Fruit fly (Drosophila melanogaster) whole organism, prepupa: ENCODE data around the gene CG7329.

ENCODE experiments used
- CG10669 ChIP-seq: fragments of 200-800 bp; sonication (Bioruptor generic); optimal IDR thresholded peaks from 3 replicates; lab custom pipeline; 2018; ENCODE audit warnings: missing biosample characterization, mild to moderate bottlenecking, missing genetic modification characterization, moderate library complexity
- CG11294 ChIP-seq: fragments of 200-800 bp; sonication (Bioruptor generic); IDR thresholded peaks from 2 replicates; pipeline ENCODE4 v1.3.6; 2022; ENCODE audit warnings: missing biosample characterization, missing genetic modification characterization
- CG11902 ChIP-seq: fragments of 200-800 bp; sonication (Bioruptor generic); optimal IDR thresholded peaks from 3 replicates; lab custom pipeline; 2016; ENCODE audit warnings: missing biosample characterization, missing genetic modification characterization
- CG15336 ChIP-seq: fragments of 200-800 bp; sonication (Bioruptor generic); IDR thresholded peaks from 2 replicates; pipeline ENCODE4 v1.3.6; 2022; ENCODE audit warnings: missing biosample characterization, missing genetic modification characterization
- CG16779 ChIP-seq: fragments of 200-800 bp; sonication (Bioruptor generic); optimal IDR thresholded peaks from 3 replicates; lab custom pipeline; 2017; ENCODE audit warnings: missing biosample characterization, mild to moderate bottlenecking, missing genetic modification characterization
- CG31627 ChIP-seq: fragments of 200-800 bp; sonication (Bioruptor generic); optimal IDR thresholded peaks from 3 replicates; lab custom pipeline; 2016; ENCODE audit warnings: missing biosample characterization, missing genetic modification characterization
- CG32006 ChIP-seq: fragments of 200-800 bp; sonication (Bioruptor generic); optimal IDR thresholded peaks from 3 replicates; lab custom pipeline; 2017; ENCODE audit warnings: missing biosample characterization, mild to moderate bottlenecking, missing genetic modification characterization
- CG3919 ChIP-seq: fragments of 200-800 bp; sonication (Bioruptor generic); optimal IDR thresholded peaks from 3 replicates; lab custom pipeline; 2016; ENCODE audit warnings: missing biosample characterization, missing genetic modification characterization
- CG4318 ChIP-seq: fragments of 200-800 bp; sonication (Bioruptor generic); optimal IDR thresholded peaks from 3 replicates; lab custom pipeline; 2017; ENCODE audit warnings: missing biosample characterization, mild to moderate bottlenecking, missing genetic modification characterization
- CG6163 ChIP-seq: fragments of 200-800 bp; sonication (Bioruptor generic); IDR thresholded peaks from 3 replicates; pipeline ENCODE4 v1.3.6; 2022; ENCODE audit warnings: missing biosample characterization, missing genetic modification characterization
- CG6808 ChIP-seq: fragments of 200-800 bp; sonication (Bioruptor generic); optimal IDR thresholded peaks from 3 replicates; lab custom pipeline; 2017; ENCODE audit warnings: missing biosample characterization, missing genetic modification characterization, mild to moderate bottlenecking, moderate library complexity, missing genetic modification reagents
- CG7368 ChIP-seq: fragments of 200-800 bp; sonication (Bioruptor generic); optimal IDR thresholded peaks from 3 replicates; lab custom pipeline; 2016; ENCODE audit warnings: missing biosample characterization, missing genetic modification characterization
- CG8119 ChIP-seq: fragments of 200-800 bp; sonication (Bioruptor generic); IDR thresholded peaks from 3 replicates; pipeline ENCODE4 v1.3.6; 2022; ENCODE audit warnings: missing biosample characterization, missing genetic modification characterization
- Eip75B ChIP-seq: fragments of 200-800 bp; sonication (Bioruptor generic); optimal IDR thresholded peaks from 3 replicates; lab custom pipeline; 2016; ENCODE audit warnings: missing biosample characterization, missing genetic modification characterization
- Eip78C ChIP-seq: fragments of 200-800 bp; sonication (Bioruptor generic); peaks from one replicate; lab custom pipeline; 2016; ENCODE audit warnings: missing biosample characterization, missing genetic modification characterization
- Eip93F ChIP-seq: fragments of 200-800 bp; sonication (Bioruptor generic); optimal IDR thresholded peaks from 2 replicates; lab custom pipeline; 2016; ENCODE audit warnings: missing biosample characterization, mild to moderate bottlenecking, missing genetic modification characterization
- Ets21C ChIP-seq: fragments of 200-800 bp; sonication (Bioruptor generic); optimal IDR thresholded peaks from 3 replicates; lab custom pipeline; 2016; ENCODE audit warnings: missing biosample characterization, missing genetic modification characterization
- Ets96B ChIP-seq: fragments of 200-800 bp; optimal IDR thresholded peaks from 2 replicates; lab custom pipeline; 2019; ENCODE audit warnings: missing biosample characterization, mild to moderate bottlenecking, missing genetic modification characterization, moderate library complexity
- Hr39 ChIP-seq: fragments of 200-800 bp; sonication (Bioruptor generic); optimal IDR thresholded peaks from 2 replicates; lab custom pipeline; 2016; ENCODE audit warnings: missing biosample characterization, missing genetic modification characterization
- Hr4 ChIP-seq: fragments of 200-800 bp; sonication (Bioruptor generic); optimal IDR thresholded peaks from 3 replicates; lab custom pipeline; 2016; ENCODE audit warnings: missing biosample characterization, missing genetic modification characterization
- Met ChIP-seq: fragments of 200-800 bp; sonication (Bioruptor generic); optimal IDR thresholded peaks from 3 replicates; lab custom pipeline; 2016; ENCODE audit warnings: missing biosample characterization, missing genetic modification characterization
- Smox ChIP-seq: fragments of 200-800 bp; sonication (Bioruptor generic); optimal IDR thresholded peaks from 3 replicates; lab custom pipeline; 2016; ENCODE audit warnings: missing biosample characterization, missing genetic modification characterization
- Sox102F ChIP-seq: fragments of 200-800 bp; sonication (Bioruptor generic); optimal IDR thresholded peaks from 2 replicates; lab custom pipeline; 2016; ENCODE audit warnings: missing biosample characterization, mild to moderate bottlenecking, missing genetic modification characterization
- Sox15 ChIP-seq: fragments of 200-800 bp; sonication (Bioruptor generic); optimal IDR thresholded peaks from 3 replicates; lab custom pipeline; 2016; ENCODE audit warnings: missing biosample characterization, missing genetic modification characterization
- achi ChIP-seq: fragments of 200-800 bp; sonication (Bioruptor generic); optimal IDR thresholded peaks from 3 replicates; lab custom pipeline; 2016; ENCODE audit warnings: missing biosample characterization, missing genetic modification characterization
- acj6 ChIP-seq: fragments of 200-800 bp; sonication (Bioruptor generic); optimal IDR thresholded peaks from 3 replicates; lab custom pipeline; 2016; ENCODE audit warnings: missing biosample characterization, missing genetic modification characterization
- cyc ChIP-seq: fragments of 200-800 bp; sonication (Bioruptor generic); optimal IDR thresholded peaks from 3 replicates; lab custom pipeline; 2016; ENCODE audit warnings: missing biosample characterization, missing genetic modification characterization
- fkh ChIP-seq: fragments of 200-800 bp; sonication (Bioruptor generic); optimal IDR thresholded peaks from 3 replicates; lab custom pipeline; 2017; ENCODE audit warnings: missing biosample characterization, mild to moderate bottlenecking, missing genetic modification characterization, moderate library complexity
- lz ChIP-seq: fragments of 200-800 bp; sonication (Bioruptor generic); optimal IDR thresholded peaks from 3 replicates; lab custom pipeline; 2016; ENCODE audit warnings: missing biosample characterization, missing genetic modification characterization
- net ChIP-seq: fragments of 200-800 bp; sonication (Bioruptor generic); optimal IDR thresholded peaks from 3 replicates; lab custom pipeline; 2016; ENCODE audit warnings: missing biosample characterization, missing genetic modification characterization
- pdm3 ChIP-seq: fragments of 200-800 bp; sonication (Bioruptor generic); optimal IDR thresholded peaks from 3 replicates; lab custom pipeline; 2016; ENCODE audit warnings: missing biosample characterization, missing genetic modification characterization
- salr ChIP-seq, 2 experiments: fragments of 200-800 bp; sonication (Bioruptor generic); optimal IDR thresholded peaks; 3 replicates each; lab custom pipeline; 2016 to 2018; ENCODE audit warnings: missing biosample characterization in 2 of 2, missing genetic modification characterization in 2 of 2, mild to moderate bottlenecking in 1 of 2
- ss ChIP-seq, 2 experiments: fragments of 200-800 bp; sonication (Bioruptor generic); optimal IDR thresholded peaks; 2 replicates in 1 of 2; 3 replicates in 1 of 2; lab custom pipeline; 2017 to 2018; ENCODE audit warnings: mild to moderate bottlenecking in 2 of 2, missing biosample characterization in 2 of 2, missing genetic modification characterization in 2 of 2, moderate library complexity in 1 of 2
- svp ChIP-seq: fragments of 200-800 bp; sonication (Bioruptor generic); peaks from one replicate; lab custom pipeline; 2016; ENCODE audit warnings: missing biosample characterization, missing genetic modification characterization
- topi ChIP-seq: fragments of 200-800 bp; sonication (Bioruptor generic); optimal IDR thresholded peaks from 3 replicates; lab custom pipeline; 2016; ENCODE audit warnings: missing biosample characterization, missing genetic modification characterization
- vri ChIP-seq: fragments of 200-800 bp; sonication (Bioruptor generic); optimal IDR thresholded peaks from 3 replicates; lab custom pipeline; 2016; ENCODE audit warnings: missing biosample characterization, mild to moderate bottlenecking, missing genetic modification characterization

The CG7329 gene

DNA sequence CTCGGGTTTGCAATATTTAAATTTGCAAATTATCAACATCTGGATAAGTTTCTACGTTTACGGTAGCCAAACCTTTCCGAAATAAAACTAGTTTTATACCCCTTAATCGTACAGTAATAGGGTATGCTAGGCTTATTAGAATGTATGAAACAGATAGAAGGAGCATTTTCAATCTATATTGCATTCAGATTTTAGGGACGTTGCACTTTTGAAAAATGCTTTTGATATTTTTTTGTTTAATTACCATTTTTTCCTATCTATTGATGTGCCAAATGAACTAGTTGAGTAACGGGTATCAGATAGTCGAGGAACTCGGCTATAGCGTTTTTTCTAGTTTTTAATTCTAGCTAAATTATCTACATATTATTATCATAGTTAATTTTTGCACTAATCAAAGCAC, 44.6 kb upstream of the CG7329 start:
- TF ChIP-seq CG11902 (GFP tag; lab: Kevin White, UChicago) = no peak
- TF ChIP-seq net = no peak
- TF ChIP-seq Eip75B = no peak
- no peak for TF ChIP-seq lz (GFP tag; lab: Kevin White, UChicago)
- no peak for TF ChIP-seq CG4318 (GFP tag; lab: Kevin White, UChicago)
- TF ChIP-seq Sox102F (GFP tag; lab: Kevin White, UChicago) = no peak
- TF ChIP-seq Smox (GFP tag; lab: Kevin White, UChicago) = no peak
- no peak for TF ChIP-seq salr (GFP tag; optimal IDR thresholded peaks at IDR 0.05; lab: Kevin White, UChicago)
- TF ChIP-seq pdm3 (GFP tag; lab: Kevin White, UChicago) = no peak
- TF ChIP-seq CG10669 (GFP tag; lab: Kevin White, UChicago) = no peak
- no peak for TF ChIP-seq svp
- no peak for TF ChIP-seq Ets21C (GFP tag; lab: Kevin White, UChicago)
- no peak for TF ChIP-seq Hr39

DNA sequence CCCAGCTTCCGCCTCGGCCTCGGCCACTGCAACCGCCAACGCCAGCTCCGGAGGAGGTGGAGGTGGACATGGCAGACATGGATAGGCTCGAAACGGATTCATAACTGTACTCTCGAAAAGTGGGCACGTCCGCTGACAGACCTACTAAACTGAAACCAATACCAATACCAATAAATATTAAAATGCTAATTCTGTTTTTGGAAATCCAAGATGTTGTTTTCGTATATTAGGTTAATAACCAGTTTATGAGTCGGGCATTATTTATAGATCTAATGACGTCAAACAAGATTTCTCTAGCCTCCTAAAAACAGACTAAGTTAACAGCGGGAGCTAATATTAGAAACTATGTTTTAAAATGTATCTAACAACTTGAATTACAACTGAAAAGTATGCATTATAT, 43.9 kb upstream of the CG7329 start:
- TF ChIP-seq Eip93F (GFP tag; lab: Kevin White, UChicago) (no peak), CG6808 (no peak), CG16779 (tag; lab: Kevin White, UChicago) (no peak), Hr4 (GFP tag; lab: Kevin White, UChicago) (no peak), Ets96B (tag; lab: Kevin White, UChicago) (no peak)

DNA sequence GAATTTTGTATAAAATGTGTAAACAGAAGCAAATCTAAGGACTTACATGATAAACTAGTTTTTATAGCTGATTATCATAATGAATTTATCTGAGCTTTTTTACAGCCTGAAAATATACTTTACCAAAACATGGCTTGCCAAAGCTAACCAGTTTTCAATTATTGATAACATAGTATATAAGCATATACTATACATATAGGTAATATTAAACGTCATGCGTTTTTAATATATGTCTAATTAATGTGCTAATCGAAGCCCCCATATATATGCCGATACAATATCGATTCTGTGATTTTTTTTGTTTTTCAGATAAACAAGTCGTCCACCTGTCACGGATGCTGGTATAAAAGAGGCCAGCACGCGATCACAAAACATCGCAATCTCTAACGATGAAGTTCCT, 43.3 kb upstream of the CG7329 start, which contains the start of gene CG17107:
Gene CG17107, plus strand, starts transcription at position 301 of the 400 bp plus-strand sequence.
- TF ChIP-seq Sox15 (GFP tag; lab: Kevin White, UChicago) (no peak), ss (GFP tag; optimal IDR thresholded peaks at IDR 0.05; lab: Kevin White, UChicago) (no peak), fkh (no peak), Met (GFP tag; lab: Kevin White, UChicago) (no peak), CG11294 (GFP tag; lab: Robert Waterston, UW) (no peak), net (no peak), vri (GFP tag; lab: Kevin White, UChicago) (no peak), cyc (GFP tag; lab: Kevin White, UChicago) (no peak), CG4318 (GFP tag; lab: Kevin White, UChicago) (no peak)

DNA sequence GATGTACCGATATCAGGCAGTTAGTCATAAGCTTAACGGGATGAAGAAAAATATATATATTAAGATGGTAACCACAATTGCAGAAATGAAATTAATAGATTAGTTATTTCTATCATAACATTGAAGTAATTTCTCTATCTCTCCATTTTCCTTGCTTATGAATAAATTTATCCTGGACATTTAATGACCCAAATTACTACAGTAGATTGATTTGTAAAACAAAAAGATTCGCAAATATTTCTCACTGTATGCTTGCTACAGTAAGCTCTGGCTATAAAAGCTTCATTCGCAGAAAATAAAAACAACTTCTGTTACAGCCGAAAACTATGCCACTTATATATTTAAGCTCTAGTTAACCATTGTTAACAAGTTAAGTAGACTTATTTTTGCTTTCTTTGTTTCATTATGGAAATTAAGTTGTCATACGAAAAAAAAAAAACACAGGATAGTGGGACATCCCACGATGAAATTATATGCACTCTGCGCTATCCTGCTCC, 42.4 kb upstream of the CG7329 start, which contains the start of gene CG17105:
Gene CG17105, plus strand, starts transcription at position 447 of the 497 bp plus-strand sequence.
- TF ChIP-seq CG3919 (GFP tag; lab: Kevin White, UChicago) = peak; percentile 26
- peak; percentile 29 for TF ChIP-seq CG32006 (GFP tag; lab: Kevin White, UChicago)
- TF ChIP-seq Ets21C (GFP tag; lab: Kevin White, UChicago) = no peak
- peak; percentile 69 for TF ChIP-seq Eip78C
- 0 out of 3 replicates have a peak, but pooled peaks have one; percentile 18 for TF ChIP-seq CG8119
- peak; percentile 61 for TF ChIP-seq CG15336
- peak; percentile 0 for TF ChIP-seq acj6 (GFP tag; lab: Kevin White, UChicago)
- no peak for TF ChIP-seq CG31627 (GFP tag; lab: Kevin White, UChicago)
- peak; percentile 48 for TF ChIP-seq Hr4 (GFP tag; lab: Kevin White, UChicago)

DNA sequence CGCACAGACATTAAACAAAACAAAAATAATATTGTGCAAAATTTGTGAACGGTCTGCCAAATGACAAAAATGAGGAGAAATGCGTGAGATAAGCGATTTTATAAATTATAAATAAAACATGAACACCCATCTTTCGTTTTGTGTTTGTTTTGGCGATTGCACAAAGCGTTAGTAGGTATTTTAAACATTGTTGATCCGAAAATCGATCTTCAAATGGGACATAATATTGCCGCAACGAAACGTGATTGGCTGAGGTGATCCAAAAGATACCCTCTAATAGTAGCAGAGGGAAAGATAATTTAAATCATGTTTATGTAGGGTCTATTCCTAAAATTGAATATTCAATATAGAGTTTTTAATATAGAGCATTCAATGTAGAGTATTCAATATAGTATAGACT, 41.3 kb upstream of the CG7329 start:
- TF ChIP-seq CG15336 = 0 out of 2 replicates have a peak, but pooled peaks have one; percentile 30
- TF ChIP-seq Hr4 (GFP tag; lab: Kevin White, UChicago) = peak; percentile 35
- peak; percentile 31; the same call in 1 of the 3 replicates for TF ChIP-seq CG8119
- TF ChIP-seq CG11902 (GFP tag; lab: Kevin White, UChicago) = no peak
- no peak for TF ChIP-seq CG7368 (GFP tag; lab: Kevin White, UChicago)
- peak; percentile 16 for TF ChIP-seq CG32006 (GFP tag; lab: Kevin White, UChicago)
- TF ChIP-seq CG6163 = 0 out of 3 replicates have a peak, but pooled peaks have one; percentile 26
- TF ChIP-seq topi = no peak
- no peak for TF ChIP-seq Hr39
- peak; percentile 5 for TF ChIP-seq Met (GFP tag; lab: Kevin White, UChicago)
- no peak for TF ChIP-seq achi (GFP tag; lab: Kevin White, UChicago)
- TF ChIP-seq pdm3 (GFP tag; lab: Kevin White, UChicago) = no peak
- peak; percentile 61 for TF ChIP-seq Eip78C
- no peak for TF ChIP-seq Sox15 (GFP tag; lab: Kevin White, UChicago)
- no peak for TF ChIP-seq fkh
- TF ChIP-seq net = no peak
- no peak for TF ChIP-seq Ets96B (tag; lab: Kevin White, UChicago)
- TF ChIP-seq svp = peak; percentile 59
